Fruit fly (Drosophila melanogaster): ENCODE results near the gene Tengl2.
A peak's percentile ranks its signal among the peaks of the same experiment; 100 is the strongest.

Tengl2 gene

DNA sequence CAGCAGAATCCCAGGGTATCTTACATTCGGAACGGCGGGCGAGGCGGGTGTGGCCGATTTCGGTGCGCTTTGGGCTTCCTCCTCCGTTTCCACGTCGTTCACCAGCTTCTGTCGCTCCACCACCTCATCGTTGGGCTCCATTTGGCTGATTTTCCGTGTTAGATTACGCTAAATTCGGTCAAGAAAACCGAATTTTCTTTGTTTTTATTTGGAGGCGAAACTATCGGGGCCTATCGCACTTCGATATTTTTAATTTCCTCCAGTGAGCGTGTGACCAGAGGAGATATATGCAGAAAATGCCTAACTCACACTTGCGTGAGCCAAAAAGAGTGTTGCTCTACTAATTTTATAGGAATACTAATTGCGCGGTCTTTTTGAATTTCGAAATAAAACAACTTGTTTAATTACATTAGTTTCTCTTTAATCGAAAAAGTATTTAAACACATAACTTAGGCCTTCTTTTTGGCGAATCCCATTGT, 47.0 kb downstream of the Tengl2 start, which contains the start of gene CG10874 (continued):
- no peak for TF ChIP-seq lbe (GFP tag; optimal IDR thresholded peaks at IDR 0.05)
- TF ChIP-seq CG12391 (tag; optimal IDR thresholded peaks at IDR 0.05): peak; percentile 10
- TF ChIP-seq lov (optimal IDR thresholded peaks at IDR 0.05): no peak
- no peak for TF ChIP-seq lov (GFP tag; IDR thresholded peaks at IDR 0.05)
- TF ChIP-seq CG10366 (GFP tag; IDR thresholded peaks at IDR 0.05): no peak
- no peak for TF ChIP-seq knrl (GFP tag; IDR thresholded peaks at IDR 0.05; ENCODE audit: partially characterized antibody)
- TF ChIP-seq gcm2 (GFP tag; optimal IDR thresholded peaks at IDR 0.05): no peak
- no peak for TF ChIP-seq Xbp1 (GFP tag; optimal IDR thresholded peaks at IDR 0.05)
- TF ChIP-seq CG3995 (GFP tag; optimal IDR thresholded peaks at IDR 0.05): no peak
- no peak for TF ChIP-seq kah (GFP tag; optimal IDR thresholded peaks at IDR 0.05)
- TF ChIP-seq yki (optimal IDR thresholded peaks at IDR 0.05): no peak
- TF ChIP-seq CG4820 (GFP tag; optimal IDR thresholded peaks at IDR 0.05): no peak
- TF ChIP-seq Atf6 (GFP tag; IDR thresholded peaks at IDR 0.05): no peak
- no peak for TF ChIP-seq wek (GFP tag; optimal IDR thresholded peaks at IDR 0.05)
- no peak for TF ChIP-seq salm (tag; optimal IDR thresholded peaks at IDR 0.05)
- TF ChIP-seq Hr3 (GFP tag; optimal IDR thresholded peaks at IDR 0.05): no peak
- peak; percentile 8 for TF ChIP-seq CG15601 (tag; optimal IDR thresholded peaks at IDR 0.05)
- no peak for TF ChIP-seq Doc2 (GFP tag; IDR thresholded peaks at IDR 0.05)
- TF ChIP-seq CG30403 (GFP tag; optimal IDR thresholded peaks at IDR 0.05): no peak
- TF ChIP-seq Ets97D (GFP tag; optimal IDR thresholded peaks at IDR 0.05): peak; percentile 78
- TF ChIP-seq CG11504 (tag; optimal IDR thresholded peaks at IDR 0.05): peak; percentile 10
- peak; percentile 3 for TF ChIP-seq CG10543 (GFP tag; optimal IDR thresholded peaks at IDR 0.05)
- no peak for TF ChIP-seq CG5180 (GFP tag; optimal IDR thresholded peaks at IDR 0.05)
- TF ChIP-seq unpg (GFP tag; optimal IDR thresholded peaks at IDR 0.05): no peak
- no peak for TF ChIP-seq Usf (GFP tag; optimal IDR thresholded peaks at IDR 0.05)
- peak; percentile 31 for TF ChIP-seq NfI (GFP tag; optimal IDR thresholded peaks at IDR 0.05)
- no peak for TF ChIP-seq org-1 (GFP tag; optimal IDR thresholded peaks at IDR 0.05)
- TF ChIP-seq CG18764 (GFP tag; optimal IDR thresholded peaks at IDR 0.05): peak; percentile 98
- no peak for TF ChIP-seq eyg (GFP tag; optimal IDR thresholded peaks at IDR 0.05)
- TF ChIP-seq Mes4 (GFP tag; optimal IDR thresholded peaks at IDR 0.05): no peak
- TF ChIP-seq CG9797 (GFP tag; optimal IDR thresholded peaks at IDR 0.05): peak; percentile 81
- no peak for TF ChIP-seq ken (GFP tag; IDR thresholded peaks at IDR 0.05)
- no peak for TF ChIP-seq CG14667 (GFP tag; IDR thresholded peaks at IDR 0.05)
- no peak for TF ChIP-seq bcd (GFP tag; optimal IDR thresholded peaks at IDR 0.05)
- TF ChIP-seq slp2 (GFP tag; optimal IDR thresholded peaks at IDR 0.05): no peak
- no peak for TF ChIP-seq Spps (tag; optimal IDR thresholded peaks at IDR 0.05)
- TF ChIP-seq unc-4 (GFP tag; IDR thresholded peaks at IDR 0.05; ENCODE audit: partially characterized antibody): no peak
- peak; percentile 95 for TF ChIP-seq D19B (GFP tag; optimal IDR thresholded peaks at IDR 0.05)
- TF ChIP-seq Dp (GFP tag; optimal IDR thresholded peaks at IDR 0.05): peak; percentile 99
- TF ChIP-seq pfk (GFP tag; optimal IDR thresholded peaks at IDR 0.05): no peak
- no peak for TF ChIP-seq maf-S (GFP tag; optimal IDR thresholded peaks at IDR 0.05)
- TF ChIP-seq crc (GFP tag; optimal IDR thresholded peaks at IDR 0.05): no peak
- TF ChIP-seq CG2199 (GFP tag; IDR thresholded peaks at IDR 0.05): no peak
- no peak for TF ChIP-seq CG13624 (GFP tag; optimal IDR thresholded peaks at IDR 0.05)
- peak; percentile 58 for TF ChIP-seq hkb (optimal IDR thresholded peaks at IDR 0.05)
- no peak for TF ChIP-seq hkb (GFP tag; IDR thresholded peaks at IDR 0.05)
- no peak for TF ChIP-seq dm (GFP tag; optimal IDR thresholded peaks at IDR 0.05)
- TF ChIP-seq z (GFP tag; IDR thresholded peaks at IDR 0.05): no peak
- TF ChIP-seq CG14965 (GFP tag; optimal IDR thresholded peaks at IDR 0.05; ENCODE audit: borderline replicate concordance): no peak
- TF ChIP-seq btn (GFP tag; optimal IDR thresholded peaks at IDR 0.05): no peak
- no peak for TF ChIP-seq sc (optimal IDR thresholded peaks at IDR 0.05)
- no peak for TF ChIP-seq sc (GFP tag; optimal IDR thresholded peaks at IDR 0.05)
- no peak for TF ChIP-seq Hsf (GFP tag; optimal IDR thresholded peaks at IDR 0.05)
